Worm (Caenorhabditis elegans) whole organism, midembryonic: Measurements from ENCODE around the gene clec-250.
A peak's percentile ranks its signal among the peaks of the same experiment; 100 is the strongest.

Source experiments
- T22C8.4 ChIP-seq: fragments of 200-800 bp; sonication (Bioruptor generic); IDR thresholded peaks from 2 replicates; pipeline ENCODE4 v1.3.6; 2022; ENCODE audit warnings: missing genetic modification characterization, missing compliant biosample characterization
- cog-1 ChIP-seq: sonication (generic microtip); optimal IDR thresholded peaks from 2 replicates; lab custom pipeline; 2016; ENCODE audit warnings: missing genetic modification characterization, missing compliant biosample characterization
- flt-1 ChIP-seq: fragments of 200-800 bp; sonication (Bioruptor generic); IDR thresholded peaks from 2 replicates; pipeline ENCODE4 v1.3.6; 2022; ENCODE audit warnings: missing genetic modification characterization, missing compliant biosample characterization
- klf-2 ChIP-seq: fragments of 200-800 bp; sonication (Bioruptor generic); conservative IDR thresholded peaks from 2 replicates; pipeline ENCODE4 v1.3.6; 2022; ENCODE audit warnings: missing genetic modification reagents, missing genetic modification characterization, missing compliant biosample characterization
- med-1 ChIP-seq: sonication (generic microtip); optimal IDR thresholded peaks from 2 replicates; lab custom pipeline; 2017; ENCODE audit warnings: missing genetic modification characterization, mild to moderate bottlenecking, missing compliant biosample characterization, antibody characterized with exemption, missing genetic modification reagents; ENCODE audit not compliant: insufficient read depth
- ref-1 ChIP-seq: fragments of 200-800 bp; sonication (Bioruptor generic); conservative IDR thresholded peaks from 2 replicates; pipeline ENCODE4 v1.3.6; 2022; ENCODE audit warnings: missing genetic modification reagents, missing genetic modification characterization, missing compliant biosample characterization
- tab-1 ChIP-seq: fragments of 200-800 bp; sonication (Bioruptor generic); IDR thresholded peaks from 2 replicates; pipeline ENCODE4 v1.3.6; 2022; ENCODE audit warnings: missing genetic modification characterization, missing compliant biosample characterization
- ztf-23 ChIP-seq: fragments of 200-800 bp; sonication (Bioruptor generic); IDR thresholded peaks from 2 replicates; pipeline ENCODE4 v1.3.6; 2022; ENCODE audit warnings: missing genetic modification reagents, missing genetic modification characterization, missing compliant biosample characterization
- ztf-29 ChIP-seq: fragments of 200-800 bp; sonication (Bioruptor generic); IDR thresholded peaks from 2 replicates; pipeline ENCODE4 v1.3.6; 2022; ENCODE audit warnings: missing genetic modification reagents, missing genetic modification characterization, missing compliant biosample characterization

clec-250 gene

DNA sequence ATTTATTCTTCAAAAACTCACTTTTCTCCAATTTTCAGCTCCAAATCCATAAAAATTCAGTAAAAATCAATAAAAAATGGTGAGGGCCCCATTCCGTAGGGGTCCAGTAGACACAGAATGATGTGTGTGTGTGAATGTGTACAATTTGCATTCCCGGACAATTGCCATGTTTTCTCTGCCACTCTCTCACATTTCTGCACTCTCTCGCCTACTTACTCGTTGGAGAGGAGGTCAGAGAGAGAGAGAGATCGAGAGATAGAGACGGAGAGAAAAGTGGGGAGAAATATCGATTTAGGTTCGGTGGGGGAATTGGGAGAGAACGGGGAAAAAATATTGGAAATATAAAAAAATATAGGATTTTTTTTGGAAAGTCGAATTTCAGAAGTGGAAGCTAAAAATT lies 18.4 kb downstream of the clec-250 start:
- TF ChIP-seq med-1 (GFP tag; lab: Kevin White, UChicago), result no peak
- TF ChIP-seq klf-2 (GFP tag; lab: Robert Waterston, UW), result no peak
- peak; percentile 99 for TF ChIP-seq T22C8.4 (GFP tag; lab: Robert Waterston, UW)
- TF ChIP-seq cog-1 (tag; lab: Kevin White, UChicago), result peak; percentile 97

ce11 chrV:18722510-18723299 lies 19.3 kb downstream of the clec-250 start:
- TF ChIP-seq T22C8.4 (GFP tag; lab: Robert Waterston, UW) (0 out of 2 replicates have a peak, but pooled peaks have one; percentile 12), ref-1 (no peak), ztf-29 (no peak), ztf-23 (no peak), klf-2 (GFP tag; lab: Robert Waterston, UW) (no peak), tab-1 (GFP tag; lab: Robert Waterston, UW) (0 out of 2 replicates have a peak, but pooled peaks have one; percentile 53), flt-1 (no peak), med-1 (GFP tag; lab: Kevin White, UChicago) (no peak), cog-1 (tag; lab: Kevin White, UChicago) (no peak)

ce11 chrV:18721873-18722272 lies 20.1 kb downstream of the clec-250 start:
- TF ChIP-seq tab-1 (GFP tag; lab: Robert Waterston, UW), result no peak
- TF ChIP-seq cog-1 (tag; lab: Kevin White, UChicago), result no peak
- no peak for TF ChIP-seq med-1 (GFP tag; lab: Kevin White, UChicago)
- no peak for TF ChIP-seq ztf-29
- TF ChIP-seq flt-1, result no peak
- no peak for TF ChIP-seq T22C8.4 (GFP tag; lab: Robert Waterston, UW)
- TF ChIP-seq klf-2 (GFP tag; lab: Robert Waterston, UW), result no peak
- TF ChIP-seq ztf-23, result no peak
- no peak for TF ChIP-seq ref-1

- TF ChIP-seq ref-1 (no peak), T22C8.4 (GFP tag; lab: Robert Waterston, UW) (0 out of 2 replicates have a peak, but pooled peaks have one; percentile 30), med-1 (GFP tag; lab: Kevin White, UChicago) (peak; percentile 44), tab-1 (GFP tag; lab: Robert Waterston, UW) (0 out of 2 replicates have a peak, but pooled peaks have one; percentile 60), ztf-29 (no peak)
Observed at ce11 chrV:18719956-18720489, 22.0 kb downstream of the clec-250 start, which contains the start of gene Y17D7C.2. Gene Y17D7C.2 (minus strand): TSS chrV:18719987.

DNA sequence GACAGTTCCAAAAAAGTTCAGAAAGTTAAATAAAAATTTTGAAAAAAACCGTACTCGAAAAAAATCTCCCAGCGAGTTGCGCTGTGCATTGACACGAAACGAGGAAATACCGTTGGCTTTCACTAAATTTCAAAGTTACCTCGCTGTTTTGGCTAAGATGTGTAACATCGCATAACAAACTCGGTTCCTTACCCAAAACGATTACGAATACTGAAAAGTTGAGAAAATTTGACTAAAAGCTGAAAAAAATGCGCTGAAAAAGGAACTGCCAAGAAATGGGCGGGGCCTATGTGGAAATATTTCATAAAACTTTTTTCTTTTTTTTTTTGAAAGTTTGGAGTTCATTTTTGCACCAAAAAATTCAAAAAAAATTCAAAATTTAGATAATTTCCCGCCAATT lies 22.6 kb downstream of the clec-250 start:
- TF ChIP-seq ref-1 (peak; percentile 50; the same call in 1 of the 2 replicates), med-1 (GFP tag; lab: Kevin White, UChicago) (no peak), tab-1 (GFP tag; lab: Robert Waterston, UW) (peak; percentile 46; the same call in 1 of the 2 replicates)

ce11 chrV:18712118-18712517 lies 29.9 kb downstream of the clec-250 start:
- TF ChIP-seq med-1 (GFP tag; lab: Kevin White, UChicago) (no peak), cog-1 (tag; lab: Kevin White, UChicago) (no peak), flt-1 (no peak), ztf-23 (no peak), klf-2 (GFP tag; lab: Robert Waterston, UW) (no peak), tab-1 (GFP tag; lab: Robert Waterston, UW) (peak; percentile 75), ztf-29 (no peak), ref-1 (peak; percentile 43), T22C8.4 (GFP tag; lab: Robert Waterston, UW) (peak; percentile 54)

- TF ChIP-seq tab-1 (GFP tag; lab: Robert Waterston, UW) (no peak), ztf-23 (no peak), flt-1 (no peak), med-1 (GFP tag; lab: Kevin White, UChicago) (no peak), ztf-29 (no peak)
Observed at ce11 chrV:18711362-18711761, 30.6 kb downstream of the clec-250 start.

DNA sequence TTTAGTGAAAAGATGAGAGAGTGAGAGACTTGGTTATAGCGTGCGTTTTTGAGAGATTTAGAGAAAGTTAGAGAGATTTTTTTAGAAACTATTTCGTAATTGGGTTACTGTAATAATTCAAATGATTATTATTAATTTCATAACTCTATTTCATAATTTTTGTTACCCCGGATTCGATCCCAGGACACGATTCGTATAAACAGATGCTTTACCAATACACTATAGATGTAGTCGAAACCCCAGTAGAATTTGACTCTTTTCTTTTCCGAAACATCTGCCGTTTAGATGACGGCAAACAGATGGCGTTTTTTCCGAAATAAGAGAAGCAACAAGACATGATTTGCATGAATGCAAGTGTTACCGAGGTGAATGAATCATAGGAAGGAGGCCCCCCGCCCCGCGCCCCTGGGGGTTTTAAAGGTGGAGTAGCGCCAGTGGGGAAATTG lies 31.9 kb downstream of the clec-250 start:
- TF ChIP-seq flt-1 (no peak), klf-2 (GFP tag; lab: Robert Waterston, UW) (no peak), tab-1 (GFP tag; lab: Robert Waterston, UW) (peak; percentile 71; the same call in 1 of the 2 replicates), T22C8.4 (GFP tag; lab: Robert Waterston, UW) (no peak), ref-1 (no peak), med-1 (GFP tag; lab: Kevin White, UChicago) (no peak), ztf-23 (no peak), cog-1 (tag; lab: Kevin White, UChicago) (peak; percentile 84), ztf-29 (no peak)

ce11 chrV:18709203-18709860 lies 32.7 kb downstream of the clec-250 start, which contains the start of gene Y17D7C.6:
Gene Y17D7C.6 (plus strand): TSS chrV:18709810.
- TF ChIP-seq ref-1, result no peak

DNA sequence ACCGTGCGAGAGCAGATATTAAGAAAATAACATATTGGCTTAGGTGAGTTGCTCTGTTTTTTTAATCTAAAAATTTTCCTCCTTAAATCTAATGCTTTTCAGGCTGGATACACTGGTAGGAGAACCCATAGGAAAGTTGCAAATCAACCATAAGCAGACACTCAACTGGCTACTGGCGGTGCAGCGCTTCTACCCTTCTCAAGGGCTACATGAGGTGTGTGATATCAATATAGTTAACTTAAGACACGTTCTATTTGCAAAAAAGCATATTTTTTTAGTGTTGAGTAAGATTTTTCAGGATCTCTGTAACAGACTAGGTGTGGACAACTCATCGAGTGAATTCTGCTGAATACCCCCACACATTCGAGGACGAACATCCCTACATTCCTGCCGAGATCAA lies 34.0 kb downstream of the clec-250 start:
- TF ChIP-seq tab-1 (GFP tag; lab: Robert Waterston, UW) (no peak), ref-1 (no peak), klf-2 (GFP tag; lab: Robert Waterston, UW) (no peak), flt-1 (no peak), ztf-29 (no peak), ztf-23 (no peak), cog-1 (tag; lab: Kevin White, UChicago) (no peak), T22C8.4 (GFP tag; lab: Robert Waterston, UW) (no peak), med-1 (GFP tag; lab: Kevin White, UChicago) (no peak)
